Worm (Caenorhabditis elegans): ENCODE results near the gene ddb-1.

- TF ChIP-seq klf-2 (GFP tag; conservative IDR thresholded peaks at IDR 0.05) (no peak), flt-1 (GFP tag; IDR thresholded peaks at IDR 0.05) (no peak), cog-1 (tag; optimal IDR thresholded peaks at IDR 0.05) (no peak), ztf-23 (GFP tag; IDR thresholded peaks at IDR 0.05) (no peak), T22C8.4 (GFP tag; IDR thresholded peaks at IDR 0.05) (no peak), tab-1 (GFP tag; IDR thresholded peaks at IDR 0.05) (no peak), ref-1 (GFP tag; conservative IDR thresholded peaks at IDR 0.05) (no peak), med-1 (GFP tag; optimal IDR thresholded peaks at IDR 0.05; ENCODE audit: insufficient read depth) (no peak), ztf-29 (GFP tag; IDR thresholded peaks at IDR 0.05) (no peak)
These were observed 52.4 kb downstream of the ddb-1 start, which contains the start of gene bath-37 for ce11 chrIV:12068590-12068989.

Measured in whole organism, midembryonic.